Fruit fly (Drosophila melanogaster): ENCODE data around the gene CG6565.
A peak's percentile ranks its signal among the peaks of the same experiment; 100 is the strongest.

The CG6565 gene

DNA sequence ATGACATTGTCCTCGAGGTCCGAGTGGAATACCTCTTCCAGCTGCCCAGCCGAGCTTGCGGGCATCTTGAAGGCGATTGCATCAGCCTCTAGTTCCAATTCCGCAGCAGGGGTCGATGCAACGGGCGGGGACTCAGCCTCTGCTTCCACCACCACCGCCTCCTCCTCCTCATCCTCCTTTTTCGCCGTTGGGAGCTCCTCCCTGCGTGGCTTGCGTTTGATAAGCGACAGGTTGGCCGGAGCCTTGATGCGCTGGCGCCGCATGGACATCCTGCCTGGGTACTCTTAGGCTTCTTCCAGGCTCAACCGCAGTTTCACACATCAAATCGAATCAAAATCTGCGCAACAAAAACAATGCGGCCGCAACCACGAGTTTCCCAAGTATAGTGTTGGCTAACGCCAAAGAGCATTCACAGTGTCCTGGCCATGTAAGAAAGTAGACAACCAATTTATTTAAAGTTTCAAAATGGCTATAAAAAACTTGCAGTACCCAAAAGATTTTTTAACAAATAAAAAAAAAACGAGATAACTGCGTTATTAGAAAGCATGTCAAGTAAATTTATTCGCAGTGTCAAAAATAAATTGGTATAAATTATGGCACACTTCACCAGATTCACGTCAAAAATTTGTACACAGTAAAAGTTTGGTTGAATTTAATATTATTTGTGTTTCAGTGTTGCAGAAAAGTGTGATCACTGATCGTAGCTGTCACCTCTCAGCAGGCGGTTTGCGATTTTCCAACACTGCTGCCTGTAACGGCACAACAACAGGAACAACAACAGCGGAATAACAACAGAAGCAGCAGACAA, at the start of gene CG6565, which contains the start of gene Bdp1 (continued):
- TF ChIP-seq crc (GFP tag; optimal IDR thresholded peaks at IDR 0.05): peak; percentile 95
- TF ChIP-seq CG32767 (GFP tag; IDR thresholded peaks at IDR 0.05): peak; percentile 88
- peak; percentile 86 for TF ChIP-seq ci (GFP tag; IDR thresholded peaks at IDR 0.05)
- peak; percentile 97 for TF ChIP-seq CG18476 (GFP tag; optimal IDR thresholded peaks at IDR 0.05)
- 0 out of 3 replicates have a peak, but pooled peaks have one; percentile 34 for TF ChIP-seq z (GFP tag; IDR thresholded peaks at IDR 0.05)
- TF ChIP-seq prd (optimal IDR thresholded peaks at IDR 0.05): no peak
- TF ChIP-seq prd (GFP tag; IDR thresholded peaks at IDR 0.05): peak; percentile 98
- TF ChIP-seq CG12942 (GFP tag; optimal IDR thresholded peaks at IDR 0.05): peak; percentile 98
- TF ChIP-seq cas (GFP tag; IDR thresholded peaks at IDR 0.05): peak; percentile 89
- peak; percentile 99 for TF ChIP-seq slp2 (GFP tag; optimal IDR thresholded peaks at IDR 0.05)
- peak; percentile 84 for TF ChIP-seq Nf-YC (tag; optimal IDR thresholded peaks at IDR 0.05)
- peak; percentile 98 for TF ChIP-seq CG1647 (GFP tag; optimal IDR thresholded peaks at IDR 0.05)
- peak; percentile 89 for TF ChIP-seq kni (GFP tag; optimal IDR thresholded peaks at IDR 0.05)
- peak; percentile 76; the same call in 1 of the 2 replicates for TF ChIP-seq CG5953 (GFP tag; IDR thresholded peaks at IDR 0.05)
- TF ChIP-seq D (optimal IDR thresholded peaks at IDR 0.05): no peak
- peak; percentile 96 for TF ChIP-seq D (GFP tag; optimal IDR thresholded peaks at IDR 0.05)
- TF ChIP-seq wor (GFP tag; IDR thresholded peaks at IDR 0.05): peak; percentile 96
- TF ChIP-seq CG30403 (GFP tag; optimal IDR thresholded peaks at IDR 0.05): peak; percentile 99
- peak; percentile 93 for TF ChIP-seq CG10147 (GFP tag; optimal IDR thresholded peaks at IDR 0.05)
- peak; percentile 96 to 98 for TF ChIP-seq Hr51 (GFP tag; optimal IDR thresholded peaks at IDR 0.05)
- TF ChIP-seq crol (GFP tag; IDR thresholded peaks at IDR 0.05): peak; percentile 94
- TF ChIP-seq CG6272 (GFP tag; IDR thresholded peaks at IDR 0.05): peak; percentile 97
- peak; percentile 93 for TF ChIP-seq BtbVII (GFP tag; optimal IDR thresholded peaks at IDR 0.05)
- peak; percentile 95 for TF ChIP-seq Ets97D (GFP tag; optimal IDR thresholded peaks at IDR 0.05)
- peak; percentile 97 for TF ChIP-seq CG9215 (GFP tag; IDR thresholded peaks at IDR 0.05)
- peak; percentile 98 for TF ChIP-seq Gug (GFP tag; IDR thresholded peaks at IDR 0.05)
- TF ChIP-seq lab (GFP tag; optimal IDR thresholded peaks at IDR 0.05): peak; percentile 97
- TF ChIP-seq CG4282 (GFP tag; optimal IDR thresholded peaks at IDR 0.05): peak; percentile 99
- TF ChIP-seq Vsx1 (GFP tag; optimal IDR thresholded peaks at IDR 0.05): peak; percentile 87
- peak; percentile 86 for TF ChIP-seq wdn (GFP tag; IDR thresholded peaks at IDR 0.05)
- TF ChIP-seq CG10654 (GFP tag; optimal IDR thresholded peaks at IDR 0.05): peak; percentile 98
- peak; percentile 85 for TF ChIP-seq CG6765 (GFP tag; optimal IDR thresholded peaks at IDR 0.05)
- peak; percentile 89 for TF ChIP-seq gsb (GFP tag; IDR thresholded peaks at IDR 0.05)
- peak; percentile 95 for TF ChIP-seq croc (GFP tag; conservative IDR thresholded peaks at IDR 0.05)
- peak; percentile 80 for TF ChIP-seq otp (GFP tag; IDR thresholded peaks at IDR 0.05)
- peak; percentile 95 for TF ChIP-seq her (GFP tag; optimal IDR thresholded peaks at IDR 0.05)
- TF ChIP-seq CG3995 (GFP tag; optimal IDR thresholded peaks at IDR 0.05): peak; percentile 95
- peak; percentile 95 for TF ChIP-seq CG18262 (tag; optimal IDR thresholded peaks at IDR 0.05)
- peak; percentile 99 for TF ChIP-seq zfh2 (GFP tag; optimal IDR thresholded peaks at IDR 0.05)
- no peak for TF ChIP-seq CG42726 (GFP tag; IDR thresholded peaks at IDR 0.05; ENCODE audit: partially characterized antibody)
- TF ChIP-seq CG11085 (GFP tag; IDR thresholded peaks at IDR 0.05): peak; percentile 93
- peak; percentile 99 for TF ChIP-seq CoRest (tag; optimal IDR thresholded peaks at IDR 0.05)
- peak; percentile 70 for TF ChIP-seq mirr (GFP tag; optimal IDR thresholded peaks at IDR 0.05)
- peak; percentile 98 for TF ChIP-seq Atf3 (GFP tag; optimal IDR thresholded peaks at IDR 0.05)
- TF ChIP-seq sima (GFP tag; optimal IDR thresholded peaks at IDR 0.05): peak; percentile 91
- peak; percentile 96 for TF ChIP-seq al (GFP tag; IDR thresholded peaks at IDR 0.05)
- peak; percentile 93 for TF ChIP-seq emc (GFP tag; optimal IDR thresholded peaks at IDR 0.05)
- TF ChIP-seq CG14441 (GFP tag; IDR thresholded peaks at IDR 0.05): peak; percentile 95
- TF ChIP-seq Poxn (GFP tag; IDR thresholded peaks at IDR 0.05): peak; percentile 94
- peak; percentile 94 for TF ChIP-seq CG11695 (GFP tag; IDR thresholded peaks at IDR 0.05)
- peak; percentile 99 for TF ChIP-seq CG4424 (GFP tag; optimal IDR thresholded peaks at IDR 0.05)
